Fruit fly (Drosophila melanogaster) whole organism, embryonic: ENCODE results near the gene CG10300.

ENCODE experiments used
- Abd-B ChIP-seq: fragments of 200-800 bp; sonication (Bioruptor generic); optimal IDR thresholded peaks from 2 replicates; lab custom pipeline; 2018; ENCODE audit warnings: missing biosample characterization, mild to moderate bottlenecking, missing genetic modification characterization, moderate library complexity
- BtbVII ChIP-seq: fragments of 200-800 bp; sonication (Bioruptor generic); optimal IDR thresholded peaks from 3 replicates; lab custom pipeline; 2017; ENCODE audit warnings: missing biosample characterization, mild to moderate bottlenecking, missing genetic modification characterization
- CG10979 ChIP-seq: fragments of 200-800 bp; sonication (Bioruptor generic); optimal IDR thresholded peaks from 2 replicates; lab custom pipeline; 2018; ENCODE audit warnings: missing biosample characterization, mild to moderate bottlenecking, missing genetic modification characterization, moderate library complexity
- CG11456 ChIP-seq: fragments of 200-800 bp; sonication (Bioruptor generic); IDR thresholded peaks from 3 replicates; pipeline ENCODE4 v1.3.6; 2022; ENCODE audit warnings: missing biosample characterization, missing genetic modification characterization
- CG12071 ChIP-seq: fragments of 200-800 bp; sonication (Bioruptor generic); optimal IDR thresholded peaks from 3 replicates; lab custom pipeline; 2018; ENCODE audit warnings: missing biosample characterization, mild to moderate bottlenecking, missing genetic modification characterization
- CG12236 ChIP-seq: fragments of 200-800 bp; sonication (Bioruptor generic); optimal IDR thresholded peaks from 2 replicates; lab custom pipeline; 2016; ENCODE audit warnings: missing biosample characterization, missing genetic modification characterization
- CG13287 ChIP-seq: fragments of 200-800 bp; sonication (Bioruptor generic); IDR thresholded peaks from 2 replicates; pipeline ENCODE4 v1.3.6; 2022; ENCODE audit warnings: missing biosample characterization, missing genetic modification characterization; ENCODE audit not compliant: partially characterized antibody
- CG15601 ChIP-seq: fragments of 200-800 bp; sonication (Bioruptor generic); optimal IDR thresholded peaks from 3 replicates; lab custom pipeline; 2019; ENCODE audit warnings: missing biosample characterization, mild to moderate bottlenecking, missing genetic modification characterization, moderate library complexity
- CG16779 ChIP-seq: fragments of 200-800 bp; sonication (Bioruptor generic); IDR thresholded peaks from 2 replicates; pipeline ENCODE4 v1.3.6; 2022; ENCODE audit warnings: missing biosample characterization, missing genetic modification characterization
- CG17361 ChIP-seq: fragments of 200-800 bp; sonication (Bioruptor generic); IDR thresholded peaks from 3 replicates; pipeline ENCODE4 v1.3.6; 2022; ENCODE audit warnings: missing biosample characterization, missing genetic modification characterization
- CG17829 ChIP-seq: fragments of 200-800 bp; optimal IDR thresholded peaks from 2 replicates; lab custom pipeline; 2019; ENCODE audit warnings: missing biosample characterization, mild to moderate bottlenecking, missing genetic modification characterization, moderate library complexity
- CG18476 ChIP-seq: fragments of 200-800 bp; sonication (Bioruptor generic); optimal IDR thresholded peaks from 2 replicates; lab custom pipeline; 2016; ENCODE audit warnings: missing biosample characterization, mild to moderate bottlenecking, missing genetic modification characterization
- CG18764 ChIP-seq: fragments of 200-800 bp; sonication (Bioruptor generic); optimal IDR thresholded peaks from 3 replicates; lab custom pipeline; 2016; ENCODE audit warnings: missing biosample characterization, missing genetic modification characterization
- CG30431 ChIP-seq: fragments of 200-800 bp; sonication (Bioruptor generic); optimal IDR thresholded peaks from 2 replicates; lab custom pipeline; 2017; ENCODE audit warnings: missing biosample characterization, missing genetic modification characterization
- CG33213 ChIP-seq: fragments of 200-800 bp; sonication (Bioruptor generic); optimal IDR thresholded peaks from 3 replicates; lab custom pipeline; 2016; ENCODE audit warnings: missing biosample characterization, missing genetic modification characterization
- CG34376 ChIP-seq: fragments of 200-800 bp; sonication (Bioruptor generic); optimal IDR thresholded peaks from 2 replicates; lab custom pipeline; 2018; ENCODE audit warnings: missing biosample characterization, mild to moderate bottlenecking, missing genetic modification characterization
- CG4404 ChIP-seq: fragments of 200-800 bp; sonication (Bioruptor generic); IDR thresholded peaks from 2 replicates; pipeline ENCODE4 v1.3.6; 2022; ENCODE audit warnings: missing biosample characterization, missing genetic modification characterization
- CG4424 ChIP-seq: fragments of 200-800 bp; sonication (Bioruptor generic); optimal IDR thresholded peaks from 3 replicates; lab custom pipeline; 2016; ENCODE audit warnings: missing biosample characterization, missing genetic modification characterization
- CG4617 ChIP-seq: fragments of 200-800 bp; sonication (Bioruptor generic); optimal IDR thresholded peaks from 3 replicates; lab custom pipeline; 2016; ENCODE audit warnings: missing biosample characterization, missing genetic modification characterization, borderline replicate concordance
- CG4820 ChIP-seq: fragments of 200-800 bp; sonication (Bioruptor generic); optimal IDR thresholded peaks from 3 replicates; lab custom pipeline; 2016; ENCODE audit warnings: missing biosample characterization, missing genetic modification characterization
- CG5953 ChIP-seq: fragments of 200-800 bp; sonication (Bioruptor generic); IDR thresholded peaks from 2 replicates; pipeline ENCODE4 v1.3.6; 2022; ENCODE audit warnings: missing biosample characterization, missing genetic modification characterization
- CG6683 ChIP-seq: fragments of 200-800 bp; sonication (Bioruptor generic); optimal IDR thresholded peaks from 2 replicates; lab custom pipeline; 2017; ENCODE audit warnings: missing biosample characterization, mild to moderate bottlenecking, missing genetic modification characterization, missing genetic modification reagents
- CG7372 ChIP-seq: fragments of 200-800 bp; sonication (Bioruptor generic); IDR thresholded peaks from 2 replicates; pipeline ENCODE4 v1.3.6; 2022; ENCODE audit warnings: missing biosample characterization, missing genetic modification characterization
- CG9437 ChIP-seq: fragments of 200-800 bp; sonication (Bioruptor generic); optimal IDR thresholded peaks from 2 replicates; lab custom pipeline; 2018; ENCODE audit warnings: missing biosample characterization, mild to moderate bottlenecking, missing genetic modification characterization
- CG9876 ChIP-seq: fragments of 200-800 bp; sonication (Bioruptor generic); optimal IDR thresholded peaks from 2 replicates; lab custom pipeline; 2016; ENCODE audit warnings: missing biosample characterization, missing genetic modification characterization
- D19B ChIP-seq: fragments of 200-800 bp; sonication (Bioruptor generic); optimal IDR thresholded peaks from 2 replicates; lab custom pipeline; 2017; ENCODE audit warnings: missing biosample characterization, mild to moderate bottlenecking, missing genetic modification characterization
- Dbx ChIP-seq: fragments of 200-800 bp; sonication (Bioruptor generic); IDR thresholded peaks from 3 replicates; pipeline ENCODE4 v1.3.6; 2022; ENCODE audit warnings: missing biosample characterization, missing genetic modification characterization
- Deaf1 ChIP-seq: fragments of 200-800 bp; optimal IDR thresholded peaks from 3 replicates; lab custom pipeline; 2019; ENCODE audit warnings: missing biosample characterization, mild to moderate bottlenecking, missing genetic modification characterization, moderate library complexity
- Drgx ChIP-seq: fragments of 200-800 bp; sonication (Bioruptor generic); IDR thresholded peaks from 2 replicates; pipeline ENCODE4 v1.3.6; 2022; ENCODE audit warnings: missing biosample characterization, missing genetic modification characterization
- HHEX ChIP-seq: fragments of 200-800 bp; sonication (Bioruptor generic); optimal IDR thresholded peaks from 3 replicates; lab custom pipeline; 2017; ENCODE audit warnings: missing biosample characterization, mild to moderate bottlenecking, missing genetic modification characterization, missing genetic modification reagents
- HmgZ ChIP-seq: fragments of 200-800 bp; sonication (Bioruptor generic); optimal IDR thresholded peaks from 2 replicates; lab custom pipeline; 2018; ENCODE audit warnings: missing biosample characterization, mild to moderate bottlenecking, missing genetic modification characterization
- Hmr ChIP-seq: fragments of 200-800 bp; sonication (Bioruptor generic); optimal IDR thresholded peaks from 3 replicates; lab custom pipeline; 2017; ENCODE audit warnings: mild to moderate bottlenecking, missing biosample characterization, missing genetic modification reagents, missing genetic modification characterization
- MESR4 ChIP-seq: fragments of 200-800 bp; sonication (Bioruptor generic); optimal IDR thresholded peaks from 2 replicates; lab custom pipeline; 2018; ENCODE audit warnings: missing biosample characterization, mild to moderate bottlenecking, missing genetic modification characterization, moderate library complexity
- Mad ChIP-seq: fragments of 200-800 bp; sonication (Bioruptor generic); optimal IDR thresholded peaks from 2 replicates; lab custom pipeline; 2016; ENCODE audit warnings: missing biosample characterization, missing genetic modification characterization
- Mes4 ChIP-seq: fragments of 200-800 bp; sonication (Bioruptor generic); optimal IDR thresholded peaks from 2 replicates; lab custom pipeline; 2016; ENCODE audit warnings: missing biosample characterization, missing genetic modification characterization
- NC2β ChIP-seq: fragments of 200-800 bp; sonication (Bioruptor generic); optimal IDR thresholded peaks from 2 replicates; lab custom pipeline; 2016; ENCODE audit warnings: missing biosample characterization, missing genetic modification characterization
- Oli ChIP-seq: fragments of 200-800 bp; sonication (Bioruptor generic); optimal IDR thresholded peaks from 2 replicates; lab custom pipeline; 2018; ENCODE audit warnings: missing biosample characterization, mild to moderate bottlenecking, missing genetic modification characterization, moderate library complexity
- Optix ChIP-seq: fragments of 200-800 bp; sonication (Bioruptor generic); IDR thresholded peaks from 3 replicates; pipeline ENCODE4 v1.3.6; 2022; ENCODE audit warnings: missing biosample characterization, missing genetic modification characterization
- Six4 ChIP-seq: fragments of 200-800 bp; sonication (Bioruptor generic); optimal IDR thresholded peaks from 2 replicates; lab custom pipeline; 2016; ENCODE audit warnings: missing biosample characterization, missing genetic modification characterization
- Vsx1 ChIP-seq: fragments of 200-800 bp; sonication (Bioruptor generic); optimal IDR thresholded peaks from 2 replicates; lab custom pipeline; 2017; ENCODE audit warnings: missing biosample characterization, mild to moderate bottlenecking, missing genetic modification characterization, missing genetic modification reagents
- bigmax ChIP-seq: fragments of 200-800 bp; sonication (Bioruptor generic); optimal IDR thresholded peaks from 2 replicates; lab custom pipeline; 2018; ENCODE audit warnings: missing biosample characterization, mild to moderate bottlenecking, missing genetic modification characterization
- chn ChIP-seq: fragments of 200-800 bp; sonication (Bioruptor generic); optimal IDR thresholded peaks from 2 replicates; lab custom pipeline; 2016; ENCODE audit warnings: missing biosample characterization, missing genetic modification characterization
- dmrt99B ChIP-seq: fragments of 200-800 bp; sonication (Bioruptor generic); optimal IDR thresholded peaks from 2 replicates; lab custom pipeline; 2018; ENCODE audit warnings: missing biosample characterization, mild to moderate bottlenecking, missing genetic modification characterization, moderate library complexity
- gsb ChIP-seq: fragments of 200-800 bp; sonication (Bioruptor generic); IDR thresholded peaks from 2 replicates; pipeline ENCODE4 v1.3.6; 2022; ENCODE audit warnings: missing biosample characterization, missing genetic modification characterization
- jigr1 ChIP-seq: fragments of 200-800 bp; sonication (Bioruptor generic); IDR thresholded peaks from 3 replicates; pipeline ENCODE4 v1.3.6; 2022; ENCODE audit warnings: missing biosample characterization, missing genetic modification characterization
- phol ChIP-seq: fragments of 200-800 bp; sonication (Bioruptor generic); optimal IDR thresholded peaks from 3 replicates; lab custom pipeline; 2018; ENCODE audit warnings: missing biosample characterization, mild to moderate bottlenecking, missing genetic modification characterization, moderate library complexity
- repo ChIP-seq: fragments of 200-800 bp; sonication (Bioruptor generic); optimal IDR thresholded peaks from 2 replicates; lab custom pipeline; 2016; ENCODE audit warnings: missing biosample characterization, missing genetic modification characterization
- slbo ChIP-seq: fragments of 200-800 bp; sonication (Bioruptor generic); IDR thresholded peaks from 2 replicates; pipeline ENCODE4 v1.3.6; 2022; ENCODE audit warnings: missing biosample characterization, missing genetic modification characterization
- tin ChIP-seq: fragments of 200-800 bp; sonication (Bioruptor generic); optimal IDR thresholded peaks from 3 replicates; lab custom pipeline; 2016; ENCODE audit warnings: missing biosample characterization, missing genetic modification characterization
- trem ChIP-seq: fragments of 200-800 bp; optimal IDR thresholded peaks from 3 replicates; lab custom pipeline; 2019; ENCODE audit warnings: missing biosample characterization, mild to moderate bottlenecking, missing genetic modification characterization, moderate library complexity
- trh ChIP-seq: fragments of 200-800 bp; sonication (Bioruptor generic); optimal IDR thresholded peaks from 2 replicates; lab custom pipeline; 2016; ENCODE audit warnings: missing biosample characterization, missing genetic modification characterization
- vfl ChIP-seq: fragments of 200-800 bp; sonication (Bioruptor generic); optimal IDR thresholded peaks from 2 replicates; lab custom pipeline; 2016; ENCODE audit warnings: missing biosample characterization, missing genetic modification characterization

Gene CG10300

DNA sequence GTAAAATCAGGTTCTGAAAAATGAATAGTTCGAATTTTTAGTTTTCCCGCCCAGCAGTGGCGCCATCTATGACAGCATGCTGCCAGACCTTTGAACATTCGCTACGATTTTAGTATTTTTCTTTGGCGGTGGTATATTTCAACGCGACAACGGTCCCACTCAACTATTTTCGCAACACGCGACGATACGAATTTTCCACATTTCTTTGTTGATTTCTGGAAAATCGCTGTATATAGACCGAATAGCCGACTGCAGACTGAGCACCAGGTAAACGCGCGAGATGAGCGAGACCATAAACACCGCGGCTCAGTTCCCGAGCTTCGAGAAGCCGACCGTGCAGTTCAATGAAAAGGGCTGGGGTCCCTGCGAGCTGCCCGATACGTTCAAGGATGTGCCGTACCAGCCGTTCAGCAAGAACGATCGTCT lies 31.4 kb upstream of the CG10300 start, which contains the start of gene eIF3d1 (continued):
- TF ChIP-seq jigr1 (GFP tag; lab: Robert Waterston, UW) (no peak), gsb (GFP tag; lab: Robert Waterston, UW) (no peak), BtbVII (no peak), vfl (GFP tag; lab: Kevin White, UChicago) (no peak), CG5953 (GFP tag; lab: Robert Waterston, UW) (no peak), Mes4 (GFP tag; lab: Kevin White, UChicago) (no peak), CG10979 (tag; lab: Kevin White, UChicago) (no peak), Dbx (GFP tag; lab: Robert Waterston, UW) (no peak), CG12236 (GFP tag; lab: Kevin White, UChicago) (no peak), chn (GFP tag; lab: Kevin White, UChicago) (no peak), HHEX (GFP tag; lab: Kevin White, UChicago) (no peak), CG4404 (GFP tag; lab: Robert Waterston, UW) (no peak), HmgZ (tag; lab: Kevin White, UChicago) (peak; percentile 44), slbo (no peak; the same call in 1 of the 2 replicates), CG7372 (GFP tag; lab: Robert Waterston, UW) (no peak), CG17361 (GFP tag; lab: Robert Waterston, UW) (no peak), CG34376 (GFP tag; lab: Kevin White, UChicago) (no peak), NC2β (no peak), D19B (GFP tag; lab: Kevin White, UChicago) (no peak), CG15601 (tag; lab: Kevin White, UChicago) (peak; percentile 18), Vsx1 (GFP tag; lab: Kevin White, UChicago) (no peak), CG13287 (peak; percentile 37; the same call in 1 of the 2 replicates), CG6683 (GFP tag; lab: Kevin White, UChicago) (no peak), trem (tag; lab: Kevin White, UChicago) (peak; percentile 74), Optix (GFP tag; lab: Robert Waterston, UW) (no peak), CG18476 (GFP tag; lab: Kevin White, UChicago) (no peak), CG9876 (no peak), Drgx (GFP tag; lab: Robert Waterston, UW) (no peak), CG17829 (tag; lab: Kevin White, UChicago) (peak; percentile 26), CG30431 (GFP tag; lab: Kevin White, UChicago) (no peak), phol (peak; percentile 57), Six4 (GFP tag; lab: Kevin White, UChicago) (no peak), Mad (GFP tag; lab: Kevin White, UChicago) (peak; percentile 54), CG4820 (GFP tag; lab: Kevin White, UChicago) (no peak), tin (GFP tag; lab: Kevin White, UChicago) (peak; percentile 20), CG12071 (GFP tag; lab: Kevin White, UChicago) (no peak), Deaf1 (tag; lab: Kevin White, UChicago) (no peak), CG9437 (no peak), dmrt99B (tag; lab: Kevin White, UChicago) (no peak), Oli (tag; lab: Kevin White, UChicago) (no peak), CG4424 (GFP tag; lab: Kevin White, UChicago) (no peak), repo (GFP tag; lab: Kevin White, UChicago) (no peak), CG33213 (peak; percentile 22), bigmax (GFP tag; lab: Kevin White, UChicago) (peak; percentile 94), CG11456 (GFP tag; lab: Robert Waterston, UW) (no peak), CG16779 (GFP tag; lab: Robert Waterston, UW) (no peak), trh (GFP tag; lab: Kevin White, UChicago) (no peak), Hmr (GFP tag; lab: Kevin White, UChicago) (no peak), MESR4 (GFP tag; lab: Kevin White, UChicago) (peak; percentile 73), CG4617 (GFP tag; lab: Kevin White, UChicago) (peak; percentile 89), CG18764 (GFP tag; lab: Kevin White, UChicago) (peak; percentile 10), Abd-B (no peak)
